Worm (Caenorhabditis elegans): ENCODE results near the gene madf-8.

DNA sequence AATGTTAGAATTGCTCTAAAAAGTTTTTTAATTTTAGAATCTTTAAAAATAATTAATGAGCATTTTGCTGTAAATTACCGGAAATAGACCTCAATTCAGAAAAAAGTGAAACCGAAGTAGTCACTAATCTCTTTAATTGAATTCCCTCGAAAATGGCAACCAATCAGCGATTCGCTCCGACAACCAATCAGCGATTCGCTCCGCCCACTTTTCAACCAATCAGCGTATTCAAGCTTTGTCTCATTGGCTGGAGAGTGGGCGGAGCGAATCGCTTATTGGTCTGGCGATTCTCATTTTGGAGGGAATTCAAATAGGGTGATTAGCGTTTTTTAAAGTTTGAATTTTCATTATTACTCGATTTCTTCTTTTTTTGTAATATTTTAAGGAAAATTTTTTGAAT is 15.8 kb downstream of the madf-8 start:
- no peak for TF ChIP-seq aly-2 (tag; optimal IDR thresholded peaks at IDR 0.05)
- no peak for TF ChIP-seq ama-1 (optimal IDR thresholded peaks at IDR 0.05)
- no peak for TF ChIP-seq fkh-10 (GFP tag; optimal IDR thresholded peaks at IDR 0.05)
- no peak for TF ChIP-seq ztf-11 (tag; optimal IDR thresholded peaks at IDR 0.05)
- TF ChIP-seq nhr-28 (tag; optimal IDR thresholded peaks at IDR 0.05): no peak
- no peak for TF ChIP-seq unc-62 (GFP tag; optimal IDR thresholded peaks at IDR 0.05)

Data from whole organism, L3 larva.